Worm (Caenorhabditis elegans) whole organism, midembryonic: Measurements from ENCODE around the gene bath-10.

Experiments
- T22C8.4 ChIP-seq: fragments of 200-800 bp; sonication (Bioruptor generic); IDR thresholded peaks from 2 replicates; pipeline ENCODE4 v1.3.6; 2022; ENCODE audit warnings: missing genetic modification characterization, missing compliant biosample characterization
- cog-1 ChIP-seq: sonication (generic microtip); optimal IDR thresholded peaks from 2 replicates; lab custom pipeline; 2016; ENCODE audit warnings: missing genetic modification characterization, missing compliant biosample characterization
- flt-1 ChIP-seq: fragments of 200-800 bp; sonication (Bioruptor generic); IDR thresholded peaks from 2 replicates; pipeline ENCODE4 v1.3.6; 2022; ENCODE audit warnings: missing genetic modification characterization, missing compliant biosample characterization
- klf-2 ChIP-seq: fragments of 200-800 bp; sonication (Bioruptor generic); conservative IDR thresholded peaks from 2 replicates; pipeline ENCODE4 v1.3.6; 2022; ENCODE audit warnings: missing genetic modification reagents, missing genetic modification characterization, missing compliant biosample characterization
- med-1 ChIP-seq: sonication (generic microtip); optimal IDR thresholded peaks from 2 replicates; lab custom pipeline; 2017; ENCODE audit warnings: missing genetic modification characterization, mild to moderate bottlenecking, missing compliant biosample characterization, antibody characterized with exemption, missing genetic modification reagents; ENCODE audit not compliant: insufficient read depth
- ref-1 ChIP-seq: fragments of 200-800 bp; sonication (Bioruptor generic); conservative IDR thresholded peaks from 2 replicates; pipeline ENCODE4 v1.3.6; 2022; ENCODE audit warnings: missing genetic modification reagents, missing genetic modification characterization, missing compliant biosample characterization
- tab-1 ChIP-seq: fragments of 200-800 bp; sonication (Bioruptor generic); IDR thresholded peaks from 2 replicates; pipeline ENCODE4 v1.3.6; 2022; ENCODE audit warnings: missing genetic modification characterization, missing compliant biosample characterization
- ztf-23 ChIP-seq: fragments of 200-800 bp; sonication (Bioruptor generic); IDR thresholded peaks from 2 replicates; pipeline ENCODE4 v1.3.6; 2022; ENCODE audit warnings: missing genetic modification reagents, missing genetic modification characterization, missing compliant biosample characterization
- ztf-29 ChIP-seq: fragments of 200-800 bp; sonication (Bioruptor generic); IDR thresholded peaks from 2 replicates; pipeline ENCODE4 v1.3.6; 2022; ENCODE audit warnings: missing genetic modification reagents, missing genetic modification characterization, missing compliant biosample characterization

bath-10 gene

DNA sequence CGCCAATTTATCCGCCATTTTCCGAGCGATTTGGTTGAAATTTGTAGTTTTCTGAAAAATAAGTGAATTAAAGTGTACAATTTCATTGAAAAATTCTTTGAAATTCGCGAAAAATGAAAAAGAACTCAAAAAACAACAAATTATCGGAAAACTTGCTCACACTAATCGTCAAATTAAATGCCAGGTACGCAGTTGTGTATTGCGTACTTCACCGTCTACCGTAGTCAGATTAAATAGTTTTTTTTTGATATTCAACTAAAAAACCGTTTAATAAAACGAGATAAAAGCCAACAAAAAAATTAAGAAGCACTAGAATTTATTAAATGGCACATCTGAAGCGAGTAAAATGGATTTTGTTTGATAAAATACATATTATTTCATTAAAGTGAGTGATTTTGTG is 30.0 kb upstream of the bath-10 start, which contains the start of gene bath-28:
bath-28 (minus strand) TSS at position 51 of the 400 bp plus-strand sequence.
- no peak for TF ChIP-seq T22C8.4
- no peak for TF ChIP-seq tab-1
- TF ChIP-seq klf-2: no peak
- no peak for TF ChIP-seq med-1 (GFP tag; lab: Kevin White, UChicago)
- TF ChIP-seq ref-1 (GFP tag; lab: Robert Waterston, UW): no peak
- TF ChIP-seq ztf-23 (GFP tag; lab: Robert Waterston, UW): no peak
- no peak for TF ChIP-seq flt-1 (GFP tag; lab: Robert Waterston, UW)
- TF ChIP-seq ztf-29: no peak

ce11 chrII:3346328-3346780 is 28.5 kb upstream of the bath-10 start, which contains the start of gene bath-30:
Gene bath-30 (minus strand): TSS chrII:3346378.
- TF ChIP-seq med-1 (GFP tag; lab: Kevin White, UChicago) (no peak), tab-1 (no peak), klf-2 (no peak), T22C8.4 (no peak), ref-1 (GFP tag; lab: Robert Waterston, UW) (no peak), ztf-23 (GFP tag; lab: Robert Waterston, UW) (no peak), cog-1 (no peak), ztf-29 (no peak), flt-1 (GFP tag; lab: Robert Waterston, UW) (no peak)

DNA sequence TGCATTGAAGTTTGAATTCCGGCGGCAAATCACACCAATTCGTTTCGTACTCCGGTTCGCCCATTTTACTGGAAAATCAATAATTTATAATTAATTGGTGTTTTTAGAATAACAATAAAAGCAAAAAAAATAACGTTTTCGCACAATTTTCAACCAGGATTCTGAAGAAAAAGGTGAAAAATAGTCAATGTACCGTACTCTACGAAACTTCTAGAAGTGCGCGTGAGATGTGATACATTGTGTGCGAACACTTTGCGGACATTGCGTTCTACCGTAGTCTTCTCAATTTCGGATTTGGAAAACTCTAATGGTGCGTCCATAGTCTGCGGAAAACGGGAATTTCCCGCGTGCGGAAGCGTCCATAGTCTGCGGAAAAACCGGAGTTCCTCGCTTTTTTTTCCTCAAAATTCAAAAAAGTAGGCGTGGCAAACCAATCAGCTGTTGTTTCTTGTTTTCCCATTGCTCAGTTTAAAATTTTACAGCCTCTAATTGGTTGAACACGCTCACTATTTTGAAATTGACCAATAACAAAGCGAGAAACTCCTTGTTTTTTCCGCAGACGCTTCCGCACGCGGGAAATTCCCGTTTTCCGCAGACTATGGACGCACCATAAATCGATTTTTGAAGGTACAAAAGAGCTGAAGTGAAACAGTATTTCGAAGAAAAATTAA is 26.8 kb upstream of the bath-10 start, which contains the start of the genes F14D2.14 and bath-29:
F14D2.14 (minus strand) TSS at position 51 of the 671 bp plus-strand sequence.
bath-29 (plus strand) TSS at position 621 of the 671 bp plus-strand sequence.
- no peak for TF ChIP-seq ztf-23 (GFP tag; lab: Robert Waterston, UW)
- TF ChIP-seq ref-1 (GFP tag; lab: Robert Waterston, UW): no peak
- TF ChIP-seq tab-1: no peak
- no peak for TF ChIP-seq med-1 (GFP tag; lab: Kevin White, UChicago)
- TF ChIP-seq flt-1 (GFP tag; lab: Robert Waterston, UW): no peak
- no peak for TF ChIP-seq cog-1
- TF ChIP-seq klf-2: no peak

- TF ChIP-seq T22C8.4 (no peak), flt-1 (GFP tag; lab: Robert Waterston, UW) (no peak), ztf-29 (no peak), med-1 (GFP tag; lab: Kevin White, UChicago) (no peak), cog-1 (no peak), ztf-23 (GFP tag; lab: Robert Waterston, UW) (no peak), tab-1 (no peak), ref-1 (GFP tag; lab: Robert Waterston, UW) (no peak), klf-2 (no peak)
Observed at ce11 chrII:3349820-3350291, 25.0 kb upstream of the bath-10 start, which contains the start of gene F14D2.8. Gene F14D2.8 (minus strand): TSS chrII:3349870.

ce11 chrII:3358834-3359233 is 16.0 kb upstream of the bath-10 start, which contains the start of the genes lido-14 and bath-27:
Gene lido-14 (plus strand): TSS chrII:3359134.
Gene bath-27 (plus strand): TSS chrII:3359139.
- TF ChIP-seq ztf-23 (GFP tag; lab: Robert Waterston, UW): no peak
- TF ChIP-seq ztf-29: no peak
- TF ChIP-seq cog-1: no peak
- TF ChIP-seq T22C8.4: no peak
- TF ChIP-seq tab-1: no peak
- TF ChIP-seq klf-2: no peak
- no peak for TF ChIP-seq med-1 (GFP tag; lab: Kevin White, UChicago)
- no peak for TF ChIP-seq ref-1 (GFP tag; lab: Robert Waterston, UW)

DNA sequence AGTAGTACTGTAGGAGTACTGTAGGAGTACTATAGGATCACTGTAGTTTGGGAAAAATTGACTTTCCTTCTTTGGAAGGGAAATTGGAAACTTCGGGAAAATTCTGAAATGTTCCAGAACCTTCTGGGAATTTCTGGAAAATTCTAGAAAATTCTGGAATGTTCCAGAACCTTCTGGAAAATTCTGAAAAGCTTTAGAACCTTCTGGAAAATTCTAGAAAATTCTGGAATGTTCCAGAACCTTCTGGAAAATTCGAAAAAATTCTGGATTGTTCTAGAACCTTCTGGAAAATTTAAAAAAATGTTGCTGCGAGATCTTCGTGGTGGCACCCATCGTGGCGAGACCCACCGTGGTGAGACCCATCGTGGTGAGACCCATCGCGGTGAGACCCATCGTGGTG is 9.3 kb upstream of the bath-10 start:
- peak; percentile 11; the same call in 1 of the 2 replicates for TF ChIP-seq flt-1 (GFP tag; lab: Robert Waterston, UW)

ce11 chrII:3367100-3367499 is 7.8 kb upstream of the bath-10 start, which contains the start of gene Y49F6C.6:
Gene Y49F6C.6 (minus strand): TSS chrII:3367200.
- TF ChIP-seq cog-1: no peak
- no peak for TF ChIP-seq ztf-23 (GFP tag; lab: Robert Waterston, UW)
- no peak for TF ChIP-seq tab-1
- no peak for TF ChIP-seq T22C8.4
- no peak for TF ChIP-seq flt-1 (GFP tag; lab: Robert Waterston, UW)
- TF ChIP-seq klf-2: no peak
- TF ChIP-seq ref-1 (GFP tag; lab: Robert Waterston, UW): no peak
- TF ChIP-seq ztf-29: no peak
- TF ChIP-seq med-1 (GFP tag; lab: Kevin White, UChicago): no peak

DNA sequence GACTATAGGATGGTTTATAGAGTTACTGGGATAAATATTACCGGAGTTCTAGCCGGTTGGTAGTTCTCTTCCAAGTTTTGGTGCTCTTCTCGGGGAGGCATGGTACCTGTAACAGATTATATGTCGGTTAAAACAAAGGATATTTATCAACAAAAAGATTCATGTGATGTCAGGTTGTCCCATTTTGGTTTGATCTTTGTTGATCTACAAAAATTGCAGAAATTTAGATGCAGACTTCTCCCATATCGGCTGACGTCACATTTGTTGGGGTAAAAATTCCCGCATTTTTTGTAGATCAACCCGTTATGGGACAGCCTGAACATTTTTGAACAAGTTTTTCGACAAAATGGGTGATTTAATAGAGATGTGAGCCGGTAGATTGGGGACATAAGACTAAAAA is 6.8 kb upstream of the bath-10 start, which contains the start of gene Y49F6C.7:
Y49F6C.7 (minus strand) TSS at position 101 of the 400 bp plus-strand sequence.
- TF ChIP-seq T22C8.4 (no peak), flt-1 (GFP tag; lab: Robert Waterston, UW) (no peak), klf-2 (no peak), ztf-29 (no peak), med-1 (GFP tag; lab: Kevin White, UChicago) (no peak), ztf-23 (GFP tag; lab: Robert Waterston, UW) (no peak), tab-1 (no peak), cog-1 (no peak), ref-1 (GFP tag; lab: Robert Waterston, UW) (no peak)

- TF ChIP-seq T22C8.4 (no peak), ztf-29 (no peak), ztf-23 (GFP tag; lab: Robert Waterston, UW) (no peak), tab-1 (no peak), med-1 (GFP tag; lab: Kevin White, UChicago) (no peak), cog-1 (no peak), klf-2 (no peak), flt-1 (GFP tag; lab: Robert Waterston, UW) (no peak), ref-1 (GFP tag; lab: Robert Waterston, UW) (no peak)
Observed at ce11 chrII:3370061-3370460, 4.8 kb upstream of the bath-10 start, which contains the start of gene Y49F6C.8. Gene Y49F6C.8 (minus strand): TSS chrII:3370111.

ce11 chrII:3371010-3371409 is 3.9 kb upstream of the bath-10 start, which contains the start of gene bath-23:
Gene bath-23 (plus strand): TSS chrII:3371310.
- TF ChIP-seq ztf-29 (no peak), ref-1 (GFP tag; lab: Robert Waterston, UW) (no peak), tab-1 (no peak), klf-2 (no peak), cog-1 (no peak), T22C8.4 (no peak), med-1 (GFP tag; lab: Kevin White, UChicago) (no peak), ztf-23 (GFP tag; lab: Robert Waterston, UW) (no peak), flt-1 (GFP tag; lab: Robert Waterston, UW) (no peak)
